Fruit fly (Drosophila melanogaster) whole organism, adult: ENCODE measurements around the gene RapGAP1.

ENCODE experiments used
- CG11617 ChIP-seq: fragments of 200-800 bp; sonication (Bioruptor generic); optimal IDR thresholded peaks from 2 replicates; lab custom pipeline; 2017; ENCODE audit warnings: mild to moderate bottlenecking, missing biosample characterization, missing genetic modification reagents, missing genetic modification characterization
- CG1620 ChIP-seq: fragments of 200-800 bp; sonication (Bioruptor generic); optimal IDR thresholded peaks from 2 replicates; lab custom pipeline; 2016; ENCODE audit warnings: missing biosample characterization, missing genetic modification characterization
- CG33017 ChIP-seq: fragments of 200-800 bp; sonication (Bioruptor generic); optimal IDR thresholded peaks from 2 replicates; lab custom pipeline; 2018; ENCODE audit warnings: missing biosample characterization, mild to moderate bottlenecking, missing genetic modification characterization, moderate library complexity
- CG5204 ChIP-seq: fragments of 200-800 bp; sonication (Bioruptor generic); optimal IDR thresholded peaks from 2 replicates; lab custom pipeline; 2016; ENCODE audit warnings: missing biosample characterization, missing genetic modification characterization
- CG7045 ChIP-seq: fragments of 200-800 bp; sonication (Bioruptor generic); optimal IDR thresholded peaks from 2 replicates; lab custom pipeline; 2017; ENCODE audit warnings: missing biosample characterization, mild to moderate bottlenecking, missing genetic modification characterization
- CG7101 ChIP-seq: fragments of 200-800 bp; sonication (Bioruptor generic); optimal IDR thresholded peaks from 2 replicates; lab custom pipeline; 2018; ENCODE audit warnings: missing biosample characterization, mild to moderate bottlenecking, missing genetic modification characterization, moderate library complexity
- Clk ChIP-seq: fragments of 200-800 bp; sonication (Bioruptor generic); optimal IDR thresholded peaks from 2 replicates; lab custom pipeline; 2017; ENCODE audit warnings: missing biosample characterization, missing genetic modification characterization
- Crg-1 ChIP-seq: fragments of 200-800 bp; sonication (Bioruptor generic); optimal IDR thresholded peaks from 2 replicates; lab custom pipeline; 2016; ENCODE audit warnings: missing biosample characterization, missing genetic modification characterization
- Mnt ChIP-seq: fragments of 200-800 bp; sonication (Bioruptor generic); optimal IDR thresholded peaks from 2 replicates; lab custom pipeline; 2016; ENCODE audit warnings: missing biosample characterization, mild to moderate bottlenecking, missing genetic modification characterization
- bab1 ChIP-seq: fragments of 200-800 bp; sonication (Bioruptor generic); optimal IDR thresholded peaks from 3 replicates; lab custom pipeline; 2019; ENCODE audit warnings: missing biosample characterization, mild to moderate bottlenecking, missing genetic modification characterization, moderate library complexity
- cic ChIP-seq: fragments of 200-800 bp; sonication (Bioruptor generic); optimal IDR thresholded peaks from 2 replicates; lab custom pipeline; 2017; ENCODE audit warnings: missing biosample characterization, mild to moderate bottlenecking, missing genetic modification characterization, moderate library complexity
- kay ChIP-seq: fragments of 200-800 bp; sonication (Bioruptor generic); peaks from one replicate; lab custom pipeline; 2016; ENCODE audit warnings: missing biosample characterization, missing genetic modification characterization, borderline replicate concordance
- pad ChIP-seq: fragments of 200-800 bp; sonication (Bioruptor generic); optimal IDR thresholded peaks from 3 replicates; lab custom pipeline; 2017; ENCODE audit warnings: missing biosample characterization, missing genetic modification characterization, mild to moderate bottlenecking, moderate library complexity, missing genetic modification reagents

DNA sequence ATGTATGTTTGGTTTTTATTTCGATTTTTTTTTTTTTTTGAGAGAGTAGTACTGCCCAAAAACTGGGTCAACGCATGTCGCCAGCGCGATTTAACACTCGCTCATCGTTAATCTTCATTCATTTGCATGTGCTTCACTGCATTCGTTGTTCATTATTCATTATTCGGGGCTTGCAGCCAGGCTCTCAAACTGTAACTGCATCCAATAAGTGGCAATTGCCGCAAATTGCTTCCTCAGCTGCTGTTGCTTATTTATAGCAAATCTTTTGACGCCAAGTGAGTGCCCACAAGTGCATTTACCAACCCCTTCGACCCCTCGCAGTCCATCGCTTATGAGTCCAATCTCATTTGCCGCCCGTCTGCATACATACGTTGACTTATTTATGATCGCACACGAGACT lies 71.3 kb downstream of the RapGAP1 start:
- no peak for TF ChIP-seq CG33017 (tag; lab: Kevin White, UChicago)
- TF ChIP-seq Clk (GFP tag; lab: Kevin White, UChicago): no peak
- no peak for TF ChIP-seq bab1 (GFP tag; lab: Kevin White, UChicago)
- TF ChIP-seq Mnt: no peak
- TF ChIP-seq CG5204 (GFP tag; lab: Kevin White, UChicago): no peak
- no peak for TF ChIP-seq CG1620 (GFP tag; lab: Kevin White, UChicago)
- TF ChIP-seq cic (GFP tag; lab: Kevin White, UChicago): no peak
- TF ChIP-seq CG7045 (GFP tag; lab: Kevin White, UChicago): no peak
- TF ChIP-seq pad (GFP tag; lab: Kevin White, UChicago): no peak
- TF ChIP-seq kay (GFP tag; lab: Kevin White, UChicago): no peak
- no peak for TF ChIP-seq CG11617
- no peak for TF ChIP-seq Crg-1
- TF ChIP-seq CG7101 (tag; lab: Kevin White, UChicago): no peak
